Worm (Caenorhabditis elegans) whole organism, L2 larva: ENCODE results near the gene pptr-2.

Experiments
- ZK546.5 ChIP-seq: sonication (generic microtip); optimal IDR thresholded peaks from 2 replicates; lab custom pipeline; 2017; ENCODE audit warnings: missing biosample characterization, missing genetic modification characterization
- alr-1 ChIP-seq: fragments of 150-350 bp; optimal IDR thresholded peaks from 2 replicates; lab custom pipeline; 2014; ENCODE audit warnings: missing biosample characterization, missing genetic modification characterization
- crh-2 ChIP-seq: sonication (generic microtip); optimal IDR thresholded peaks from 2 replicates; lab custom pipeline; 2017; ENCODE audit warnings: missing biosample characterization, missing genetic modification characterization
- elt-1 ChIP-seq: fragments of 150-350 bp; optimal IDR thresholded peaks from 2 replicates; lab custom pipeline; 2014; ENCODE audit warnings: missing biosample characterization, missing genetic modification characterization
- lin-13 ChIP-seq: fragments of 150-350 bp; optimal IDR thresholded peaks from 2 replicates; lab custom pipeline; 2014; ENCODE audit warnings: missing biosample characterization, missing genetic modification reagents, missing genetic modification characterization
- mdl-1 ChIP-seq, 2 experiments: fragments of 150-350 bp in 1 of 2; sonication (generic microtip) in 1 of 2; optimal IDR thresholded peaks; 2 replicates each; lab custom pipeline; 2017; ENCODE audit warnings: missing biosample characterization in 2 of 2, missing genetic modification characterization in 2 of 2
- nhr-12 ChIP-seq: fragments of 150-350 bp; optimal IDR thresholded peaks from 2 replicates; lab custom pipeline; 2014; ENCODE audit warnings: missing biosample characterization, missing genetic modification characterization
- nhr-6 ChIP-seq: fragments of 150-350 bp; optimal IDR thresholded peaks from 2 replicates; lab custom pipeline; 2014; ENCODE audit warnings: missing biosample characterization, missing genetic modification characterization
- sma-3 ChIP-seq: sonication (generic microtip); optimal IDR thresholded peaks from 2 replicates; lab custom pipeline; 2016; ENCODE audit warnings: missing genetic modification reagents, missing genetic modification characterization, missing compliant biosample characterization
- snpc-4 ChIP-seq: fragments of 150-350 bp; optimal IDR thresholded peaks from 2 replicates; lab custom pipeline; 2014; ENCODE audit warnings: missing biosample characterization, missing genetic modification characterization
- unc-39 ChIP-seq: fragments of 150-350 bp; optimal IDR thresholded peaks from 2 replicates; lab custom pipeline; 2014; ENCODE audit warnings: missing biosample characterization, missing genetic modification characterization
- zag-1 ChIP-seq: fragments of 150-350 bp; optimal IDR thresholded peaks from 2 replicates; lab custom pipeline; 2014; ENCODE audit warnings: missing biosample characterization, missing genetic modification characterization
- ztf-4 ChIP-seq: fragments of 150-350 bp; optimal IDR thresholded peaks from 2 replicates; lab custom pipeline; 2014; ENCODE audit warnings: missing biosample characterization, missing genetic modification characterization

ce11 chrV:11002434-11002833 lies 32.3 kb downstream of the pptr-2 start, which contains the start of gene F53B7.4:
- TF ChIP-seq snpc-4 (tag; lab: Kevin White, UChicago): no peak
- TF ChIP-seq ZK546.5 (tag; lab: Kevin White, UChicago): no peak
- TF ChIP-seq ztf-4: no peak
- TF ChIP-seq elt-1 (tag; lab: Kevin White, UChicago): no peak
- no peak for TF ChIP-seq lin-13
- TF ChIP-seq crh-2 (tag; lab: Kevin White, UChicago): no peak
- TF ChIP-seq mdl-1 (tag; optimal IDR thresholded peaks at IDR 0.05; lab: Kevin White, UChicago): no peak
- TF ChIP-seq nhr-12 (tag; lab: Kevin White, UChicago): no peak
- no peak for TF ChIP-seq alr-1 (tag; lab: Kevin White, UChicago)
- TF ChIP-seq nhr-6 (tag; lab: Kevin White, UChicago): no peak
- TF ChIP-seq zag-1 (tag; lab: Kevin White, UChicago): no peak
- TF ChIP-seq sma-3 (GFP tag; lab: Kevin White, UChicago): no peak
- TF ChIP-seq unc-39: no peak
